Fruit fly (Drosophila melanogaster) Kc167 (cell line): ENCODE measurements around the gene Lamtor4.

Experiments used
- Myc ChIP-seq: fragments of >200 bp; optimal IDR thresholded peaks from 2 replicates; lab custom pipeline; 2017; ENCODE audit warnings: missing external identifiers
- Sin3A ChIP-seq: fragments of >200 bp; optimal IDR thresholded peaks from 2 replicates; lab custom pipeline; 2018; ENCODE audit warnings: missing external identifiers
- h ChIP-seq: fragments of >200 bp; optimal IDR thresholded peaks from 3 replicates; lab custom pipeline; 2018; ENCODE audit warnings: missing external identifiers
- insv ChIP-seq: fragments of >200 bp; optimal IDR thresholded peaks from 3 replicates; lab custom pipeline; 2018; ENCODE audit warnings: missing external identifiers
- psq ChIP-seq: fragments of >200 bp; optimal IDR thresholded peaks from 2 replicates; lab custom pipeline; 2017; ENCODE audit warnings: missing external identifiers
- ttk ChIP-seq: sonication (Bioruptor generic); optimal IDR thresholded peaks from 2 replicates; lab custom pipeline; 2017; ENCODE audit warnings: missing external identifiers

Gene Lamtor4

dm6 chr3L:3863462-3863861 is 33.2 kb upstream of the Lamtor4 start:
- no peak for TF ChIP-seq Myc

- no peak for TF ChIP-seq h (lab: Kevin White, UChicago)
- no peak for TF ChIP-seq insv (lab: Kevin White, UChicago)
- no peak for TF ChIP-seq psq (lab: Kevin White, UChicago)
- TF ChIP-seq ttk, result no peak
- TF ChIP-seq Myc, result no peak
- no peak for TF ChIP-seq Sin3A (lab: Kevin White, UChicago)
These were observed 31.3 kb upstream of the Lamtor4 start for dm6 chr3L:3865290-3865891.

dm6 chr3L:3866429-3866828 is 30.3 kb upstream of the Lamtor4 start:
- TF ChIP-seq ttk (no peak), psq (lab: Kevin White, UChicago) (no peak), Sin3A (lab: Kevin White, UChicago) (no peak), insv (lab: Kevin White, UChicago) (no peak), Myc (no peak), h (lab: Kevin White, UChicago) (no peak)

dm6 chr3L:3868014-3868413 is 28.7 kb upstream of the Lamtor4 start:
- no peak for TF ChIP-seq psq (lab: Kevin White, UChicago)
- no peak for TF ChIP-seq Myc
- no peak for TF ChIP-seq ttk
- TF ChIP-seq Sin3A (lab: Kevin White, UChicago), result no peak
- no peak for TF ChIP-seq insv (lab: Kevin White, UChicago)
- no peak for TF ChIP-seq h (lab: Kevin White, UChicago)

dm6 chr3L:3871284-3871683 is 25.4 kb upstream of the Lamtor4 start:
- no peak for TF ChIP-seq psq (lab: Kevin White, UChicago)
- no peak for TF ChIP-seq h (lab: Kevin White, UChicago)
- no peak for TF ChIP-seq Sin3A (lab: Kevin White, UChicago)
- no peak for TF ChIP-seq ttk
- no peak for TF ChIP-seq Myc
- TF ChIP-seq insv (lab: Kevin White, UChicago), result no peak

dm6 chr3L:3873094-3873493 is 23.6 kb upstream of the Lamtor4 start:
- TF ChIP-seq Myc, result no peak
- TF ChIP-seq Sin3A (lab: Kevin White, UChicago), result no peak
- TF ChIP-seq h (lab: Kevin White, UChicago), result no peak
- no peak for TF ChIP-seq insv (lab: Kevin White, UChicago)
- TF ChIP-seq ttk, result no peak
- TF ChIP-seq psq (lab: Kevin White, UChicago), result no peak

dm6 chr3L:3875004-3875403 is 21.7 kb upstream of the Lamtor4 start:
- TF ChIP-seq psq (lab: Kevin White, UChicago) (no peak), Sin3A (lab: Kevin White, UChicago) (no peak), h (lab: Kevin White, UChicago) (no peak), insv (lab: Kevin White, UChicago) (no peak), Myc (no peak), ttk (no peak)

dm6 chr3L:3875996-3876395 is 20.7 kb upstream of the Lamtor4 start:
- TF ChIP-seq psq (lab: Kevin White, UChicago) (no peak), h (lab: Kevin White, UChicago) (no peak), Sin3A (lab: Kevin White, UChicago) (no peak), insv (lab: Kevin White, UChicago) (no peak), Myc (no peak), ttk (no peak)

dm6 chr3L:3876861-3877260 is 19.8 kb upstream of the Lamtor4 start:
- no peak for TF ChIP-seq ttk
- TF ChIP-seq h (lab: Kevin White, UChicago), result no peak
- TF ChIP-seq Myc, result no peak
- TF ChIP-seq Sin3A (lab: Kevin White, UChicago), result no peak
- TF ChIP-seq insv (lab: Kevin White, UChicago), result no peak
- no peak for TF ChIP-seq psq (lab: Kevin White, UChicago)

dm6 chr3L:3878734-3879310 is 17.9 kb upstream of the Lamtor4 start:
- no peak for TF ChIP-seq Myc
- TF ChIP-seq ttk, result no peak
- TF ChIP-seq Sin3A (lab: Kevin White, UChicago), result no peak
- TF ChIP-seq insv (lab: Kevin White, UChicago), result no peak
- no peak for TF ChIP-seq h (lab: Kevin White, UChicago)

- TF ChIP-seq h (lab: Kevin White, UChicago), result no peak
- no peak for TF ChIP-seq psq (lab: Kevin White, UChicago)
These were observed 14.7 kb upstream of the Lamtor4 start for dm6 chr3L:3882046-3882445.

- TF ChIP-seq Myc (no peak), ttk (no peak), h (lab: Kevin White, UChicago) (no peak), Sin3A (lab: Kevin White, UChicago) (no peak), psq (lab: Kevin White, UChicago) (no peak), insv (lab: Kevin White, UChicago) (no peak)
These were observed 10.8 kb upstream of the Lamtor4 start for dm6 chr3L:3885933-3886332.

dm6 chr3L:3887392-3887791 is 9.3 kb upstream of the Lamtor4 start:
- no peak for TF ChIP-seq psq (lab: Kevin White, UChicago)
- no peak for TF ChIP-seq insv (lab: Kevin White, UChicago)
- TF ChIP-seq ttk, result no peak
- TF ChIP-seq Sin3A (lab: Kevin White, UChicago), result no peak
- TF ChIP-seq h (lab: Kevin White, UChicago), result no peak
- TF ChIP-seq Myc, result no peak
